Fruit fly (Drosophila melanogaster) whole organism, wandering third instar larva: Measurements from ENCODE around the gene nmo.

Experiments
- Abd-B ChIP-seq: fragments of >200 bp; optimal IDR thresholded peaks from 2 replicates; lab custom pipeline; 2017; ENCODE audit warnings: missing biosample characterization, missing genetic modification characterization
- CG32264 ChIP-seq: fragments of 200-800 bp; sonication (Bioruptor generic); optimal IDR thresholded peaks from 2 replicates; lab custom pipeline; 2016; ENCODE audit warnings: missing biosample characterization, missing genetic modification characterization
- CG9705 ChIP-seq: fragments of 200-800 bp; sonication (Bioruptor generic); optimal IDR thresholded peaks from 2 replicates; lab custom pipeline; 2018; ENCODE audit warnings: missing biosample characterization, mild to moderate bottlenecking, missing genetic modification characterization
- CrebA ChIP-seq: fragments of 200-800 bp; sonication (Bioruptor generic); optimal IDR thresholded peaks from 2 replicates; lab custom pipeline; 2016; ENCODE audit warnings: missing biosample characterization, mild to moderate bottlenecking, missing genetic modification characterization, borderline replicate concordance
- Dfd ChIP-seq: fragments of >200 bp; optimal IDR thresholded peaks from 2 replicates; lab custom pipeline; 2017; ENCODE audit warnings: missing biosample characterization, missing genetic modification characterization
- Dif ChIP-seq: fragments of 200-275, 200-300 bp; sonication (Bioruptor generic); optimal IDR thresholded peaks from 2 replicates; lab custom pipeline; 2018; ENCODE audit warnings: missing biosample characterization, missing genetic modification characterization; ENCODE audit not compliant: partially characterized antibody
- GATAd ChIP-seq: sonication (Bioruptor generic); optimal IDR thresholded peaks from 2 replicates; lab custom pipeline; 2016; ENCODE audit warnings: missing biosample characterization, missing genetic modification characterization
- HLH106 ChIP-seq: fragments of 200-800 bp; optimal IDR thresholded peaks from 3 replicates; lab custom pipeline; 2019; ENCODE audit warnings: missing biosample characterization, mild to moderate bottlenecking, missing genetic modification characterization, moderate library complexity
- Hnf4 ChIP-seq: fragments of 200-800 bp; sonication (Bioruptor generic); optimal IDR thresholded peaks from 2 replicates; lab custom pipeline; 2016; ENCODE audit warnings: missing biosample characterization, mild to moderate bottlenecking, missing genetic modification characterization
- Jra ChIP-seq: sonication (Bioruptor generic); optimal IDR thresholded peaks from 2 replicates; lab custom pipeline; 2016; ENCODE audit warnings: missing biosample characterization, missing genetic modification characterization
- N ChIP-seq: fragments of >200 bp; optimal IDR thresholded peaks from 2 replicates; lab custom pipeline; 2018; ENCODE audit warnings: missing biosample characterization, missing external identifiers, missing genetic modification characterization
- OdsH ChIP-seq: fragments of 200-800 bp; sonication (Bioruptor generic); optimal IDR thresholded peaks from 2 replicates; lab custom pipeline; 2016; ENCODE audit warnings: missing biosample characterization, mild to moderate bottlenecking, missing genetic modification characterization
- Rel ChIP-seq, 2 experiments: fragments of 200-800 bp; sonication (Bioruptor generic) in 1 of 2; optimal IDR thresholded peaks; 2 replicates in 1 of 2; 3 replicates in 1 of 2; lab custom pipeline; 2016 to 2019; ENCODE audit warnings: mild to moderate bottlenecking in 2 of 2, missing biosample characterization in 2 of 2, missing genetic modification characterization in 2 of 2, moderate library complexity in 1 of 2
- Sp1 ChIP-seq: fragments of 200-800 bp; sonication (Bioruptor generic); optimal IDR thresholded peaks from 3 replicates; lab custom pipeline; 2019; ENCODE audit warnings: missing biosample characterization, mild to moderate bottlenecking, missing genetic modification characterization, moderate library complexity
- Vsx2 ChIP-seq: fragments of 200-300, 225-300 bp; sonication (Bioruptor generic); optimal IDR thresholded peaks from 2 replicates; lab custom pipeline; 2018; ENCODE audit warnings: missing biosample characterization, missing genetic modification characterization; ENCODE audit not compliant: partially characterized antibody
- br ChIP-seq: fragments of 200-800 bp; sonication (Bioruptor generic); optimal IDR thresholded peaks from 2 replicates; lab custom pipeline; 2016; ENCODE audit warnings: missing biosample characterization, missing genetic modification characterization
- brk ChIP-seq: fragments of 200-800 bp; sonication (Bioruptor generic); optimal IDR thresholded peaks from 2 replicates; lab custom pipeline; 2016; ENCODE audit warnings: missing biosample characterization, mild to moderate bottlenecking, missing genetic modification characterization
- dl ChIP-seq, 2 experiments: fragments of 175-275, 200-275 bp in 1 of 2; fragments of 200-275 bp in 1 of 2; sonication (Bioruptor generic); optimal IDR thresholded peaks; lab custom pipeline; 2018; ENCODE audit warnings: mild to moderate bottlenecking in 2 of 2, missing biosample characterization in 2 of 2, missing genetic modification characterization in 2 of 2, moderate library complexity in 2 of 2; ENCODE audit not compliant: partially characterized antibody in 2 of 2, insufficient read depth in 1 of 2
- dmrt93B ChIP-seq: fragments of 200-800 bp; sonication (Bioruptor generic); optimal IDR thresholded peaks from 2 replicates; lab custom pipeline; 2018; ENCODE audit warnings: missing biosample characterization, mild to moderate bottlenecking, missing genetic modification characterization
- dsf ChIP-seq: sonication (Bioruptor generic); optimal IDR thresholded peaks from 2 replicates; lab custom pipeline; 2016; ENCODE audit warnings: missing biosample characterization, missing genetic modification characterization, borderline replicate concordance
- ey ChIP-seq: fragments of 200-800 bp; sonication (Bioruptor generic); optimal IDR thresholded peaks from 2 replicates; lab custom pipeline; 2016; ENCODE audit warnings: missing biosample characterization, missing genetic modification characterization
- foxo ChIP-seq, 2 experiments: fragments of 200-800 bp; sonication (Bioruptor generic); optimal IDR thresholded peaks; 2 replicates in 1 of 2; 3 replicates in 1 of 2; lab custom pipeline; 2016 to 2017; ENCODE audit warnings: missing biosample characterization in 2 of 2, missing genetic modification characterization in 2 of 2
- fru ChIP-seq: fragments of 200-800 bp; sonication (Bioruptor generic); optimal IDR thresholded peaks from 3 replicates; lab custom pipeline; 2016; ENCODE audit warnings: missing biosample characterization, mild to moderate bottlenecking, missing genetic modification characterization
- h ChIP-seq: fragments of 200-800 bp; sonication (Bioruptor generic); optimal IDR thresholded peaks from 3 replicates; lab custom pipeline; 2016; ENCODE audit warnings: missing biosample characterization, mild to moderate bottlenecking, missing genetic modification characterization
- pan ChIP-seq: fragments of >200 bp; optimal IDR thresholded peaks from 2 replicates; lab custom pipeline; 2017
- psq ChIP-seq: fragments of 200-800 bp; sonication (Bioruptor generic); optimal IDR thresholded peaks from 3 replicates; lab custom pipeline; 2017; ENCODE audit warnings: missing biosample characterization, mild to moderate bottlenecking, missing genetic modification characterization, moderate library complexity
- rgr ChIP-seq: fragments of 200-800 bp; sonication (Bioruptor generic); optimal IDR thresholded peaks from 3 replicates; lab custom pipeline; 2016; ENCODE audit warnings: missing biosample characterization, mild to moderate bottlenecking, missing genetic modification characterization
- sage ChIP-seq: fragments of 200-800 bp; sonication (Bioruptor generic); optimal IDR thresholded peaks from 2 replicates; lab custom pipeline; 2016; ENCODE audit warnings: missing biosample characterization, mild to moderate bottlenecking, missing genetic modification characterization
- sv ChIP-seq: fragments of 200-800 bp; sonication (Bioruptor generic); optimal IDR thresholded peaks from 3 replicates; lab custom pipeline; 2016; ENCODE audit warnings: missing biosample characterization, missing genetic modification characterization
- tai ChIP-seq: sonication (Bioruptor generic); optimal IDR thresholded peaks from 2 replicates; lab custom pipeline; 2016; ENCODE audit warnings: missing biosample characterization, missing genetic modification characterization
- usp ChIP-seq: fragments of >200 bp; optimal IDR thresholded peaks from 2 replicates; lab custom pipeline; 2017; ENCODE audit warnings: missing biosample characterization, missing genetic modification characterization
- woc ChIP-seq: sonication (Bioruptor generic); optimal IDR thresholded peaks from 2 replicates; lab custom pipeline; 2016; ENCODE audit warnings: missing biosample characterization, mild to moderate bottlenecking, missing genetic modification characterization

The nmo gene

DNA sequence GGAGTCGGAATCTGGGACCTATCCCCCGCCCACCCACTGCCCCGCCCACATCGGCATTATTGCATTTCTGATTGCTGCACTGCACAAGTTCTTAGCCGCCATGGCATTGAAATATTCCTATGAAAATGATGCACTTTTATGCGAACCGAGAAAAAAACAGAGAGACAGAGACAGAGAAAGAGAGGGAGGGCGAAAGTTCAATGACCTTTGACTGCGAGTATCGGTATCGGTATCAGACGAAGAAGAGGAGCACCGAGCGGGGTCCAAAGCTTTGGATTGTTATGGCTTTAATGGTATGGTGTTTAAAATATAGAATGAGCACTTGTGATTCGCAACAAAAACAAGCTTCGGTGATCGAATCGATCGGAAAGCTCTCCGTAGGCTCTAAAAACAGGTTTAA is 78.6 kb downstream of the nmo start:
- TF ChIP-seq Dfd (no peak), Dif (GFP tag; lab: Kevin White, UChicago) (peak; percentile 40)

DNA sequence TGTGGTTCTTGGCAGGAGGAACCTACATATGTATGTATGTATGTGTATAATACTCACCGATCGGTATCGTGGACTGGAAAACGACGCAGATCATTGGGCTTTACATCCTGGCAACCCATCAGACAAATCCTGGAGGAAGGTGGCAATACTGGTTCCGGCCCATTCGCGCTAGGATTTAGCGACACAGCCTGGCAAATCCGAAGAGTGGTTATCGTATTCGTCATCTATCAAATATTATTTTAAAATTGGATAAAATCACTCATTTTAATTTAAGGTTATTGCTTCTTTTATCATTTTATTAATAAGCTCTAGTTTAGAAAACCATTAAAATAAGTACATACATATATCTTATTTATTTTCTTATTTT is 79.0 kb downstream of the nmo start:
- TF ChIP-seq fru (GFP tag; lab: Kevin White, UChicago) = peak; percentile 31
- no peak for TF ChIP-seq h (GFP tag; lab: Kevin White, UChicago)
- no peak for TF ChIP-seq Dif (GFP tag; lab: Kevin White, UChicago)
- TF ChIP-seq OdsH (GFP tag; lab: Kevin White, UChicago) = peak; percentile 25
- no peak for TF ChIP-seq Jra (GFP tag; lab: Kevin White, UChicago)
- no peak for TF ChIP-seq usp (GFP tag; lab: Kevin White, UChicago)
- TF ChIP-seq dmrt93B = no peak
- TF ChIP-seq sv = no peak
- TF ChIP-seq sage (GFP tag; lab: Kevin White, UChicago) = peak; percentile 37
- TF ChIP-seq Rel (GFP tag; optimal IDR thresholded peaks at IDR 0.05; lab: Kevin White, UChicago) = peak; percentile 15
- TF ChIP-seq Rel (tag; optimal IDR thresholded peaks at IDR 0.05; lab: Kevin White, UChicago) = no peak
- no peak for TF ChIP-seq Abd-B (GFP tag; lab: Kevin White, UChicago)
- peak; percentile 51 for TF ChIP-seq HLH106 (tag; lab: Kevin White, UChicago)
- no peak for TF ChIP-seq tai (GFP tag; lab: Kevin White, UChicago)
- TF ChIP-seq dl (GFP tag; optimal IDR thresholded peaks at IDR 0.05; lab: Kevin White, UChicago; ENCODE audit: insufficient read depth in 1 of 2, partially characterized antibody in 2 of 2) = no peak
- TF ChIP-seq CG9705 (GFP tag; lab: Kevin White, UChicago) = no peak
- TF ChIP-seq N (GFP tag; lab: Kevin White, UChicago) = no peak
- peak; percentile 1 for TF ChIP-seq rgr
- TF ChIP-seq CrebA (GFP tag; lab: Kevin White, UChicago) = no peak
- TF ChIP-seq Sp1 (GFP tag; lab: Kevin White, UChicago) = peak; percentile 13
- TF ChIP-seq GATAd (GFP tag; lab: Kevin White, UChicago) = no peak
- TF ChIP-seq woc (GFP tag; lab: Kevin White, UChicago) = no peak
- TF ChIP-seq CG32264 (GFP tag; lab: Kevin White, UChicago) = no peak
- no peak for TF ChIP-seq Vsx2 (GFP tag; lab: Kevin White, UChicago)
- peak; percentile 2 for TF ChIP-seq ey (GFP tag; lab: Kevin White, UChicago)
- TF ChIP-seq br = peak; percentile 25
- no peak for TF ChIP-seq psq (GFP tag; lab: Kevin White, UChicago)
- peak in 1 of 2 experiments; percentile 43 for TF ChIP-seq foxo (GFP tag; optimal IDR thresholded peaks at IDR 0.05; lab: Kevin White, UChicago)

DNA sequence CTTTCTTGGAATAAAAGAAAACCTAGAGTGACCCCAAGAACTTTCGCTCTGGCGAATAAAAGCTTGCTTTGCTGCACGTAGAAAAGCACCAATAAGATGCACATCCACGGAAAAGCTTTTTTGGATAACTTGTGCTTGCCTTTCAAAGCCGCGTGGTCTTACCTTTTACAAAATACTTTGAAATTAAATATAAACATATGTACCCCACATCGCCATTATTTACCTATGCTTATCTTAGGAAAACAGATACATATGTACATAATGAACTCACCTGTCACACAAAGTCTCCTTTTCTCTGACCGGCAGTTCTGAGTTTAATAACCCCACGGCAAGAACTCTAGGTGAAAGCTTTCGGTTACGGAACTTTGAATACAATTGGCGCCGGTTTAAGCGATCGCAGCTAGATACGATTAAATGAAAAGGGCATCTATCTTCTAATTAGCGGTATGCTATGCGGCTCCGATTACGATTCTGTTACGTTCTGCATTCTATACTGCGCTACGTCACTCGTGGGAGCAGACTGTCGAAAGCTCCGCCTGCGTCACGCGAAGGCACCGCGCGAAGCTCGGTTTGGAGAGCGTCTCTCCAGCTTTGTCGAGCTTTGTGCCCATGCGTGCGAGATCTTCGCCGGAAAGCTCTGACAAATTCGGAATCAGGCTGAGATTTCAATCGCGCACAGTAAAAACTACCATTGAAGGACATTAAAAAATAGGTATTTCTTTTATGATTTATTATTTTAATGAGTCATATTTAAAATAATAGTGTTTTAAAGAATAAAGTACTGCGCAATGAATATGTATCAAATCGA is 79.5 kb downstream of the nmo start, which contains the start of gene bip1:
TSS of gene bip1 (minus strand) at position 524 of the 808 bp plus-strand sequence.
- no peak for TF ChIP-seq dmrt93B
- TF ChIP-seq OdsH (GFP tag; lab: Kevin White, UChicago) = peak; percentile 12
- TF ChIP-seq Vsx2 (GFP tag; lab: Kevin White, UChicago) = no peak
- TF ChIP-seq Hnf4 (GFP tag; lab: Kevin White, UChicago) = peak; percentile 9
- TF ChIP-seq CrebA (GFP tag; lab: Kevin White, UChicago) = peak; percentile 11
- TF ChIP-seq GATAd (GFP tag; lab: Kevin White, UChicago) = no peak
- TF ChIP-seq foxo (GFP tag; optimal IDR thresholded peaks at IDR 0.05; lab: Kevin White, UChicago) = peak in 1 of 2 experiments; percentile 16
- TF ChIP-seq h (GFP tag; lab: Kevin White, UChicago) = no peak
- no peak for TF ChIP-seq rgr
- TF ChIP-seq fru (GFP tag; lab: Kevin White, UChicago) = peak; percentile 10
- TF ChIP-seq pan (lab: Kevin White, UChicago) = no peak
- TF ChIP-seq brk = peak; percentile 53
- peak; percentile 48 for TF ChIP-seq sage (GFP tag; lab: Kevin White, UChicago)
- TF ChIP-seq Jra (GFP tag; lab: Kevin White, UChicago) = no peak
- TF ChIP-seq CG32264 (GFP tag; lab: Kevin White, UChicago) = no peak
- TF ChIP-seq dsf = no peak
- TF ChIP-seq Rel (GFP tag; optimal IDR thresholded peaks at IDR 0.05; lab: Kevin White, UChicago) = no peak
- TF ChIP-seq Rel (tag; optimal IDR thresholded peaks at IDR 0.05; lab: Kevin White, UChicago) = no peak
- TF ChIP-seq HLH106 (tag; lab: Kevin White, UChicago) = peak; percentile 35
